Comparison of ENCODE assay signal across 5 worm cellular contexts in the genomic region with DNA sequence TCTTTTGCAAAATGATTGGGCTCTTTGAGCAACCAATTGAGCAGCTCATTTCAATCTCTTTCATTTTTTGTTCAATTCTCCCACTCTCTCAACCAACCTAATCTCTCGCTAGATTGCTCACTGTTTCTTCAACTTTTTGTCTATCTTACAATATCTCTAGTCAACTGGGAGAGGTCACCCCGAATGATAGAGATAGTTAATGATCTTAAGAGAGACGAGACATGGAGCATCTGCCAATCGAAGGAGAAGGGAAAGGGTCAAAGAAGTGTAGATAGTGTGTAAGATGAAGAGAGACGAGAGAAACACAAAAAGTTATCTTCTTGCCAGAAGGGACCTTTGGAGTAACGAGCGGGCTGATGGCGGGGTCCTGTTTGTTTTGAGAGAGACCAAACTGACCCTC.
TF ChIP-seq lines count a peak whose summit lies in the region.

No protein-coding gene starts in this region.

TF ChIP-seq in whole organism, L1 larva, 84 proteins besides CTCF, POLR2A, EP300 and RAD21 (continues in another document):
- 0 out of 2 replicates have a peak, but pooled peaks have one; percentile 44 for TF ChIP-seq unc-98 (GFP tag; IDR thresholded peaks at IDR 0.05; lab: Robert Waterston, UW)
- no peak for TF ChIP-seq unc-30 (tag; optimal IDR thresholded peaks at IDR 0.05; lab: Kevin White, UChicago)
- TF ChIP-seq mab-9 (GFP tag; IDR thresholded peaks at IDR 0.05; lab: Robert Waterston, UW): no peak
- no peak for TF ChIP-seq lin-39 (tag; optimal IDR thresholded peaks at IDR 0.05; lab: Kevin White, UChicago)
- TF ChIP-seq tbx-2 (tag; optimal IDR thresholded peaks at IDR 0.05; lab: Kevin White, UChicago): peak; percentile 7
- no peak for TF ChIP-seq ets-5 (GFP tag; IDR thresholded peaks at IDR 0.05; lab: Robert Waterston, UW)
- peak; percentile 17 to 40 for TF ChIP-seq efl-1 (optimal IDR thresholded peaks at IDR 0.05; lab: Kevin White, UChicago)
- TF ChIP-seq efl-1 (GFP tag; optimal IDR thresholded peaks at IDR 0.05 in 1 of 2; lab: Kevin White, UChicago): peak; percentile 16 to 59
- TF ChIP-seq ama-1 (optimal IDR thresholded peaks at IDR 0.05; lab: Kevin White, UChicago): no peak
- TF ChIP-seq ceh-63 (GFP tag; optimal IDR thresholded peaks at IDR 0.05; lab: Kevin White, UChicago): no peak
- peak; percentile 43 for TF ChIP-seq pag-3 (tag; optimal IDR thresholded peaks at IDR 0.05; lab: Kevin White, UChicago; ENCODE audit: borderline replicate concordance, insufficient read depth)
- peak; percentile 25 for TF ChIP-seq nhr-19 (GFP tag; conservative IDR thresholded peaks at IDR 0.05; lab: Robert Waterston, UW)
- peak in 1 of 3 experiments; percentile 1 for TF ChIP-seq dpl-1 (GFP tag; optimal IDR thresholded peaks at IDR 0.05; lab: Kevin White, UChicago)
- TF ChIP-seq aha-1 (tag; optimal IDR thresholded peaks at IDR 0.05; lab: Kevin White, UChicago): no peak
- TF ChIP-seq fkh-4 (tag; optimal IDR thresholded peaks at IDR 0.05; lab: Kevin White, UChicago; ENCODE audit: borderline replicate concordance): peak; percentile 37
- TF ChIP-seq C04F5.9 (tag; optimal IDR thresholded peaks at IDR 0.05; lab: Kevin White, UChicago): no peak

TF ChIP-seq in whole organism, L3 larva, 47 proteins besides CTCF, POLR2A, EP300 and RAD21:
- no peak for TF ChIP-seq mml-1 (tag; optimal IDR thresholded peaks at IDR 0.05; lab: Kevin White, UChicago)
- no peak for TF ChIP-seq zag-1 (tag; optimal IDR thresholded peaks at IDR 0.05; lab: Kevin White, UChicago)
- peak; percentile 29 for TF ChIP-seq nfya-1 (tag; optimal IDR thresholded peaks at IDR 0.05; lab: Kevin White, UChicago; ENCODE audit: insufficient read depth)
- no peak for TF ChIP-seq ama-1 (optimal IDR thresholded peaks at IDR 0.05; lab: Kevin White, UChicago)

TF ChIP-seq in whole organism, early embryonic, 17 proteins besides CTCF, POLR2A, EP300 and RAD21:
- TF ChIP-seq pes-1 (GFP tag; IDR thresholded peaks at IDR 0.05; lab: Robert Waterston, UW) (no peak), hmg-4 (GFP tag; optimal IDR thresholded peaks at IDR 0.05; lab: Kevin White, UChicago) (peak; percentile 24)

TF ChIP-seq in whole organism, midembryonic, 9 proteins besides CTCF, POLR2A, EP300 and RAD21:
- TF ChIP-seq ztf-23 (GFP tag; IDR thresholded peaks at IDR 0.05; lab: Robert Waterston, UW) (no peak), cog-1 (tag; optimal IDR thresholded peaks at IDR 0.05; lab: Kevin White, UChicago) (peak; percentile 48), tab-1 (GFP tag; IDR thresholded peaks at IDR 0.05; lab: Robert Waterston, UW) (no peak)
TF ChIP-seq in whole organism, midembryonic: peak in this region for 1.

TF ChIP-seq in whole organism, young adult, 124 proteins besides CTCF, POLR2A, EP300 and RAD21:
- TF ChIP-seq hmg-1.2 (GFP tag; IDR thresholded peaks at IDR 0.05; lab: Robert Waterston, UW) (peak; percentile 38; the same call in 1 of the 2 replicates), hrde-1 (tag; optimal IDR thresholded peaks at IDR 0.05; lab: Kevin White, UChicago; ENCODE audit: borderline replicate concordance) (no peak), attf-6 (GFP tag; IDR thresholded peaks at IDR 0.05; lab: Robert Waterston, UW) (no peak), sptf-2 (GFP tag; optimal IDR thresholded peaks at IDR 0.05; lab: Kevin White, UChicago) (no peak), ZK185.1 (tag; optimal IDR thresholded peaks at IDR 0.05; lab: Kevin White, UChicago; ENCODE audit: poor library complexity, severe bottlenecking) (no peak), aptf-2 (GFP tag; conservative IDR thresholded peaks at IDR 0.05; lab: Robert Waterston, UW) (peak; percentile 50; the same call in 1 of the 2 replicates), cebp-1 (GFP tag; IDR thresholded peaks at IDR 0.05; lab: Robert Waterston, UW) (no peak), cebp-1 (tag; optimal IDR thresholded peaks at IDR 0.05; lab: Kevin White, UChicago) (no peak)

Comparison
In these comparisons a context has a peak if more than half of its experiments do, and no peak if none do; other contexts are left out.
1. Of the 8 proteins assayed by ChIP-seq in both whole organism, young adult and whole organism, L1 larva: peak only in whole organism, young adult: none; only in whole organism, L1 larva: efl-1; in both: none; in neither: 6; mixed calls (peak in some experiments, not most) for 1.